Worm (Caenorhabditis elegans): ENCODE results near the gene R11.4.
"Not testable (repeated sequence)": the region's sequence is repeated elsewhere in the genome, so short reads cannot be mapped to it uniquely, and the experiment has no call there.

ce11 chrX:16219710-16220109 lies 9.3 kb upstream of the R11.4 start, which contains the start of gene F23A7.3:
- TF ChIP-seq him-1, W03F9.2, dao-5 (tag; optimal IDR thresholded peaks at IDR 0.05): not testable (repeated sequence)
